Worm (Caenorhabditis elegans) whole organism, L2 larva: Measurements from ENCODE around the gene K03H6.1.

Source experiments
- alr-1 ChIP-seq: fragments of 150-350 bp; optimal IDR thresholded peaks from 2 replicates; lab custom pipeline; 2014; ENCODE audit warnings: missing biosample characterization, missing genetic modification characterization
- ama-1 ChIP-seq: fragments of 150-350 bp; optimal IDR thresholded peaks from 2 replicates; lab custom pipeline; 2018; ENCODE audit warnings: inconsistent platforms
- fos-1 ChIP-seq: fragments of 150-350 bp; optimal IDR thresholded peaks from 2 replicates; lab custom pipeline; 2014; ENCODE audit warnings: missing biosample characterization, missing genetic modification characterization
- lin-13 ChIP-seq: fragments of 150-350 bp; optimal IDR thresholded peaks from 2 replicates; lab custom pipeline; 2014; ENCODE audit warnings: missing biosample characterization, missing genetic modification reagents, missing genetic modification characterization
- lin-39 ChIP-seq: fragments of 150-350 bp; optimal IDR thresholded peaks from 2 replicates; lab custom pipeline; 2014; ENCODE audit warnings: missing biosample characterization, missing genetic modification reagents, missing genetic modification characterization
- mdl-1 ChIP-seq, 2 experiments: fragments of 150-350 bp in 1 of 2; sonication (generic microtip) in 1 of 2; optimal IDR thresholded peaks; 2 replicates each; lab custom pipeline; 2017; ENCODE audit warnings: missing biosample characterization in 2 of 2, missing genetic modification characterization in 2 of 2
- nhr-21 ChIP-seq: fragments of 150-350 bp; optimal IDR thresholded peaks from 2 replicates; lab custom pipeline; 2014; ENCODE audit warnings: missing biosample characterization, missing genetic modification characterization
- nhr-23 ChIP-seq: fragments of 150-350 bp; optimal IDR thresholded peaks from 2 replicates; lab custom pipeline; 2014; ENCODE audit warnings: missing biosample characterization, missing genetic modification reagents, missing genetic modification characterization
- nhr-6 ChIP-seq: fragments of 150-350 bp; optimal IDR thresholded peaks from 2 replicates; lab custom pipeline; 2014; ENCODE audit warnings: missing biosample characterization, missing genetic modification characterization
- nhr-77 ChIP-seq: fragments of 150-350 bp; optimal IDR thresholded peaks from 2 replicates; lab custom pipeline; 2014; ENCODE audit warnings: missing biosample characterization, missing genetic modification characterization
- skn-1 ChIP-seq: sonication (generic microtip); optimal IDR thresholded peaks from 2 replicates; lab custom pipeline; 2017; ENCODE audit warnings: missing biosample characterization, missing genetic modification characterization

ce11 chrIV:1478649-1479048, 44.9 kb upstream of the K03H6.1 start:
- TF ChIP-seq skn-1 (tag; lab: Kevin White, UChicago) = no peak
- TF ChIP-seq nhr-21 = no peak
- TF ChIP-seq nhr-23 (tag; lab: Kevin White, UChicago) = no peak
- TF ChIP-seq fos-1 (tag; lab: Kevin White, UChicago) = no peak
- TF ChIP-seq alr-1 (tag; lab: Kevin White, UChicago) = no peak
- no peak for TF ChIP-seq mdl-1 (tag; optimal IDR thresholded peaks at IDR 0.05; lab: Kevin White, UChicago)
- TF ChIP-seq lin-13 (GFP tag; lab: Kevin White, UChicago) = no peak
- no peak for TF ChIP-seq nhr-6
- no peak for TF ChIP-seq nhr-77 (tag; lab: Kevin White, UChicago)
- no peak for TF ChIP-seq lin-39 (tag; lab: Kevin White, UChicago)
- TF ChIP-seq ama-1 (lab: Kevin White, UChicago) = no peak
